Fruit fly (Drosophila melanogaster) whole organism, embryonic: Measurements from ENCODE around the gene Mer.
A peak's percentile ranks its signal among the peaks of the same experiment; 100 is the strongest.

ENCODE experiments used
- Ada2b ChIP-seq: fragments of 200-800 bp; sonication (Bioruptor generic); IDR thresholded peaks from 2 replicates; pipeline ENCODE4 v1.3.6; 2022; ENCODE audit warnings: missing biosample characterization, missing genetic modification characterization
- B-H2 ChIP-seq: fragments of 200-800 bp; sonication (Bioruptor generic); optimal IDR thresholded peaks from 2 replicates; lab custom pipeline; 2018; ENCODE audit warnings: missing biosample characterization, mild to moderate bottlenecking, missing genetic modification characterization
- CG10321 ChIP-seq: fragments of 200-800 bp; sonication (Bioruptor generic); IDR thresholded peaks from 2 replicates; pipeline ENCODE4 v1.3.6; 2022; ENCODE audit warnings: missing biosample characterization, missing genetic modification characterization
- CG11560 ChIP-seq: fragments of 200-800 bp; sonication (Bioruptor generic); IDR thresholded peaks from 3 replicates; pipeline ENCODE4 v1.3.6; 2022; ENCODE audit warnings: missing biosample characterization, missing genetic modification characterization
- CG12236 ChIP-seq: fragments of 200-800 bp; sonication (Bioruptor generic); optimal IDR thresholded peaks from 2 replicates; lab custom pipeline; 2016; ENCODE audit warnings: missing biosample characterization, missing genetic modification characterization
- CG14965 ChIP-seq: fragments of 200-800 bp; sonication (Bioruptor generic); optimal IDR thresholded peaks from 2 replicates; lab custom pipeline; 2016; ENCODE audit warnings: missing biosample characterization, missing genetic modification characterization, borderline replicate concordance
- CG1603 ChIP-seq: fragments of 200-800 bp; sonication (Bioruptor generic); optimal IDR thresholded peaks from 2 replicates; lab custom pipeline; 2019; ENCODE audit warnings: missing biosample characterization, mild to moderate bottlenecking, missing genetic modification characterization, moderate library complexity
- CG16779 ChIP-seq: fragments of 200-800 bp; sonication (Bioruptor generic); IDR thresholded peaks from 2 replicates; pipeline ENCODE4 v1.3.6; 2022; ENCODE audit warnings: missing biosample characterization, missing genetic modification characterization
- CG16813 ChIP-seq: fragments of 200-800 bp; sonication (Bioruptor generic); IDR thresholded peaks from 3 replicates; pipeline ENCODE4 v1.3.6; 2022; ENCODE audit warnings: missing biosample characterization, missing genetic modification characterization; ENCODE audit not compliant: partially characterized antibody
- CG18619 ChIP-seq: fragments of 200-800 bp; sonication (Bioruptor generic); optimal IDR thresholded peaks from 3 replicates; lab custom pipeline; 2017; ENCODE audit warnings: missing biosample characterization, mild to moderate bottlenecking, missing genetic modification characterization
- CG2678 ChIP-seq: fragments of 200-800 bp; sonication (Bioruptor generic); optimal IDR thresholded peaks from 3 replicates; lab custom pipeline; 2019; ENCODE audit warnings: missing biosample characterization, mild to moderate bottlenecking, missing genetic modification characterization, moderate library complexity
- CG2889 ChIP-seq: fragments of 200-800 bp; sonication (Bioruptor generic); IDR thresholded peaks from 3 replicates; pipeline ENCODE4 v1.3.6; 2022; ENCODE audit warnings: missing biosample characterization, missing genetic modification characterization
- CG31388 ChIP-seq: fragments of 200-800 bp; sonication (Bioruptor generic); optimal IDR thresholded peaks from 2 replicates; lab custom pipeline; 2016; ENCODE audit warnings: missing biosample characterization, missing genetic modification characterization
- CG31441 ChIP-seq: fragments of 200-800 bp; sonication (Bioruptor generic); IDR thresholded peaks from 2 replicates; pipeline ENCODE4 v1.3.6; 2022; ENCODE audit warnings: missing biosample characterization, missing genetic modification characterization
- CG34422 ChIP-seq: fragments of 200-800 bp; sonication (Bioruptor generic); IDR thresholded peaks from 3 replicates; pipeline ENCODE4 v1.3.6; 2022; ENCODE audit warnings: missing biosample characterization, missing genetic modification characterization
- CG6854 ChIP-seq: fragments of 200-800 bp; sonication (Bioruptor generic); optimal IDR thresholded peaks from 3 replicates; lab custom pipeline; 2017; ENCODE audit warnings: missing biosample characterization, mild to moderate bottlenecking, missing genetic modification characterization
- CG7357 ChIP-seq: fragments of 200-800 bp; sonication (Bioruptor generic); IDR thresholded peaks from 3 replicates; pipeline ENCODE4 v1.3.6; 2022; ENCODE audit warnings: missing biosample characterization, missing genetic modification characterization
- CG7745 ChIP-seq: fragments of 200-800 bp; sonication (Bioruptor generic); optimal IDR thresholded peaks from 2 replicates; lab custom pipeline; 2018; ENCODE audit warnings: missing biosample characterization, mild to moderate bottlenecking, missing genetic modification characterization, moderate library complexity
- CkIIα-i1 ChIP-seq: fragments of 200-800 bp; sonication (Bioruptor generic); IDR thresholded peaks from 2 replicates; pipeline ENCODE4 v1.3.6; 2022; ENCODE audit warnings: missing biosample characterization, missing genetic modification characterization
- D19B ChIP-seq: fragments of 200-800 bp; sonication (Bioruptor generic); optimal IDR thresholded peaks from 2 replicates; lab custom pipeline; 2017; ENCODE audit warnings: missing biosample characterization, mild to moderate bottlenecking, missing genetic modification characterization
- Doc3 ChIP-seq: fragments of 200-800 bp; sonication (Bioruptor generic); IDR thresholded peaks from 3 replicates; pipeline ENCODE4 v1.3.6; 2022; ENCODE audit warnings: missing biosample characterization, missing genetic modification characterization; ENCODE audit not compliant: partially characterized antibody
- Drgx ChIP-seq: fragments of 200-800 bp; sonication (Bioruptor generic); IDR thresholded peaks from 2 replicates; pipeline ENCODE4 v1.3.6; 2022; ENCODE audit warnings: missing biosample characterization, missing genetic modification characterization
- HmgZ ChIP-seq: fragments of 200-800 bp; sonication (Bioruptor generic); optimal IDR thresholded peaks from 2 replicates; lab custom pipeline; 2018; ENCODE audit warnings: missing biosample characterization, mild to moderate bottlenecking, missing genetic modification characterization
- Hr51 ChIP-seq, 2 experiments: fragments of 200-800 bp; sonication (Bioruptor generic); optimal IDR thresholded peaks; 2 replicates in 1 of 2; 3 replicates in 1 of 2; lab custom pipeline; 2016 to 2018; ENCODE audit warnings: missing biosample characterization in 2 of 2, missing genetic modification characterization in 2 of 2, mild to moderate bottlenecking in 1 of 2, moderate library complexity in 1 of 2
- Hr78 ChIP-seq, 2 experiments: fragments of 200-800 bp in 1 of 2; fragments of >200 bp in 1 of 2; sonication (Bioruptor generic) in 1 of 2; optimal IDR thresholded peaks; 2 replicates each; lab custom pipeline; 2017 to 2019; ENCODE audit warnings: missing biosample characterization in 2 of 2, missing genetic modification characterization in 2 of 2, mild to moderate bottlenecking in 1 of 2, moderate library complexity in 1 of 2
- Lpt ChIP-seq: fragments of >200 bp; optimal IDR thresholded peaks from 2 replicates; lab custom pipeline; 2018; ENCODE audit warnings: missing biosample characterization, missing genetic modification characterization
- Myb ChIP-seq: fragments of 200-800 bp; sonication (Bioruptor generic); optimal IDR thresholded peaks from 2 replicates; lab custom pipeline; 2016; ENCODE audit warnings: missing biosample characterization, missing genetic modification characterization
- Optix ChIP-seq: fragments of 200-800 bp; sonication (Bioruptor generic); IDR thresholded peaks from 3 replicates; pipeline ENCODE4 v1.3.6; 2022; ENCODE audit warnings: missing biosample characterization, missing genetic modification characterization
- Ptx1 ChIP-seq: fragments of 200-800 bp; sonication (Bioruptor generic); IDR thresholded peaks from 2 replicates; pipeline ENCODE4 v1.3.6; 2022; ENCODE audit warnings: missing biosample characterization, missing genetic modification characterization
- Stat92E ChIP-seq, 3 experiments: fragments of >200 bp in 2 of 3; fragments of 200-800 bp in 1 of 3; sonication (Bioruptor generic) in 1 of 3; optimal IDR thresholded peaks; 2 replicates each; lab custom pipeline; 2017 to 2019; ENCODE audit warnings: missing biosample characterization in 3 of 3, missing genetic modification characterization in 3 of 3, mild to moderate bottlenecking in 1 of 3, moderate library complexity in 1 of 3
- TFAM ChIP-seq: fragments of 200-800 bp; sonication (Bioruptor generic); optimal IDR thresholded peaks from 2 replicates; lab custom pipeline; 2017; ENCODE audit warnings: missing biosample characterization, missing genetic modification characterization, inconsistent platforms
- ap ChIP-seq: fragments of 200-800 bp; sonication (Bioruptor generic); IDR thresholded peaks from 2 replicates; pipeline ENCODE4 v1.3.6; 2022; ENCODE audit warnings: missing biosample characterization, missing genetic modification characterization
- bigmax ChIP-seq: fragments of 200-800 bp; sonication (Bioruptor generic); optimal IDR thresholded peaks from 2 replicates; lab custom pipeline; 2018; ENCODE audit warnings: missing biosample characterization, mild to moderate bottlenecking, missing genetic modification characterization
- caup ChIP-seq: fragments of 200-800 bp; sonication (Bioruptor generic); optimal IDR thresholded peaks from 3 replicates; lab custom pipeline; 2017; ENCODE audit warnings: missing biosample characterization, mild to moderate bottlenecking, missing genetic modification characterization, moderate library complexity; ENCODE audit not compliant: severe bottlenecking
- gro ChIP-seq: fragments of 200-800 bp; sonication (Bioruptor generic); optimal IDR thresholded peaks from 2 replicates; lab custom pipeline; 2016; ENCODE audit warnings: missing biosample characterization, missing genetic modification characterization
- gsb ChIP-seq: fragments of 200-800 bp; sonication (Bioruptor generic); IDR thresholded peaks from 2 replicates; pipeline ENCODE4 v1.3.6; 2022; ENCODE audit warnings: missing biosample characterization, missing genetic modification characterization
- jing ChIP-seq: fragments of 200-800 bp; sonication (Bioruptor generic); optimal IDR thresholded peaks from 2 replicates; lab custom pipeline; 2018; ENCODE audit warnings: missing biosample characterization, mild to moderate bottlenecking, missing genetic modification characterization
- kah ChIP-seq: fragments of 200-800 bp; sonication (Bioruptor generic); optimal IDR thresholded peaks from 2 replicates; lab custom pipeline; 2018; ENCODE audit warnings: missing biosample characterization, mild to moderate bottlenecking, missing genetic modification characterization
- lab ChIP-seq: fragments of 200-800 bp; sonication (Bioruptor generic); optimal IDR thresholded peaks from 3 replicates; lab custom pipeline; 2017; ENCODE audit warnings: missing biosample characterization, missing genetic modification characterization, mild to moderate bottlenecking, moderate library complexity, missing genetic modification reagents
- lov ChIP-seq, 2 experiments: fragments of 200-800 bp in 1 of 2; fragments of >200 bp in 1 of 2; sonication (Bioruptor generic) in 1 of 2; IDR thresholded peaks in 1 of 2; optimal IDR thresholded peaks in 1 of 2; 2 replicates in 1 of 2; 3 replicates in 1 of 2; pipeline versions ENCODE4 v1.3.6 to Lab custom; 2017 to 2022; ENCODE audit warnings: missing biosample characterization in 1 of 2, missing genetic modification characterization in 1 of 2
- pb ChIP-seq: fragments of 200-800 bp; sonication (Bioruptor generic); optimal IDR thresholded peaks from 3 replicates; lab custom pipeline; 2016; ENCODE audit warnings: missing biosample characterization, missing genetic modification characterization
- pho ChIP-seq: fragments of 200-800 bp; sonication (Bioruptor generic); optimal IDR thresholded peaks from 2 replicates; lab custom pipeline; 2016; ENCODE audit warnings: missing biosample characterization, missing genetic modification characterization
- sisA ChIP-seq: fragments of 200-800 bp; sonication (Bioruptor generic); IDR thresholded peaks from 2 replicates; pipeline ENCODE4 v1.3.6; 2022; ENCODE audit warnings: missing biosample characterization, missing genetic modification characterization
- slp2 ChIP-seq: fragments of 200-800 bp; sonication (Bioruptor generic); optimal IDR thresholded peaks from 2 replicates; lab custom pipeline; 2016; ENCODE audit warnings: missing biosample characterization, missing genetic modification characterization
- stc ChIP-seq: fragments of 200-800 bp; sonication (Bioruptor generic); IDR thresholded peaks from 2 replicates; pipeline ENCODE4 v1.3.6; 2022; ENCODE audit warnings: missing biosample characterization, missing genetic modification characterization
- wdn ChIP-seq: fragments of 200-800 bp; sonication (Bioruptor generic); IDR thresholded peaks from 2 replicates; pipeline ENCODE4 v1.3.6; 2022; ENCODE audit warnings: missing biosample characterization, missing genetic modification characterization
- z ChIP-seq: fragments of 200-800 bp; sonication (Bioruptor generic); IDR thresholded peaks from 3 replicates; pipeline ENCODE4 v1.3.6; 2022; ENCODE audit warnings: missing biosample characterization, missing genetic modification characterization
- zen ChIP-seq: fragments of 200-800 bp; sonication (Bioruptor generic); optimal IDR thresholded peaks from 3 replicates; lab custom pipeline; 2018; ENCODE audit warnings: missing biosample characterization, mild to moderate bottlenecking, missing genetic modification characterization, moderate library complexity
- zfh1 ChIP-seq: fragments of 200-800 bp; sonication (Bioruptor generic); IDR thresholded peaks from 3 replicates; pipeline ENCODE4 v1.3.6; 2022; ENCODE audit warnings: missing biosample characterization, missing genetic modification characterization

Gene Mer

dm6 chrX:19694792-19695558, 1.7 kb upstream of the Mer start, which contains the start of gene CG14229 (continued):
- TF ChIP-seq jing, result no peak
- TF ChIP-seq CG2678 (tag; lab: Kevin White, UChicago), result peak; percentile 7
- TF ChIP-seq TFAM (GFP tag; lab: Kevin White, UChicago), result no peak
- no peak for TF ChIP-seq Optix (GFP tag; lab: Robert Waterston, UW)
- peak; percentile 29; the same call in 1 of the 2 replicates for TF ChIP-seq Drgx (GFP tag; lab: Robert Waterston, UW)
- no peak for TF ChIP-seq z (GFP tag; lab: Robert Waterston, UW)
- TF ChIP-seq CG7745 (tag; lab: Kevin White, UChicago), result no peak
- TF ChIP-seq Hr78 (GFP tag; optimal IDR thresholded peaks at IDR 0.05; lab: Kevin White, UChicago), result no peak
- no peak for TF ChIP-seq HmgZ (tag; lab: Kevin White, UChicago)
- no peak for TF ChIP-seq CG10321 (GFP tag; lab: Robert Waterston, UW)
- no peak for TF ChIP-seq caup (GFP tag; lab: Kevin White, UChicago)
- TF ChIP-seq CG11560 (tag; lab: Robert Waterston, UW), result no peak
- TF ChIP-seq CG12236, result no peak
- no peak for TF ChIP-seq bigmax (GFP tag; lab: Kevin White, UChicago)
- TF ChIP-seq lab (GFP tag; lab: Kevin White, UChicago), result peak; percentile 4
- TF ChIP-seq CG16779 (GFP tag; lab: Robert Waterston, UW), result no peak
- no peak for TF ChIP-seq ap (GFP tag; lab: Robert Waterston, UW)
- no peak for TF ChIP-seq gro (GFP tag; lab: Kevin White, UChicago)
- TF ChIP-seq CG16813 (GFP tag; lab: Robert Waterston, UW), result no peak
- TF ChIP-seq CG6854, result no peak
- no peak for TF ChIP-seq CG18619 (GFP tag; lab: Kevin White, UChicago)
- no peak for TF ChIP-seq wdn (GFP tag; lab: Robert Waterston, UW)
- TF ChIP-seq zen (tag; lab: Kevin White, UChicago), result no peak
- TF ChIP-seq CG2889 (GFP tag; lab: Robert Waterston, UW), result no peak
- TF ChIP-seq CG34422, result 0 out of 3 replicates have a peak, but pooled peaks have one; percentile 12
- TF ChIP-seq CG31441, result no peak
- TF ChIP-seq Doc3 (GFP tag; lab: Robert Waterston, UW), result no peak
- TF ChIP-seq zfh1 (GFP tag; lab: Robert Waterston, UW), result peak; percentile 15; the same call in 1 of the 3 replicates
- peak; percentile 44 for TF ChIP-seq sisA (GFP tag; lab: Robert Waterston, UW)
- TF ChIP-seq D19B, result no peak
- TF ChIP-seq Myb (GFP tag; lab: Kevin White, UChicago), result no peak
- TF ChIP-seq lov (optimal IDR thresholded peaks at IDR 0.05; lab: Kevin White, UChicago), result no peak
- no peak for TF ChIP-seq lov (GFP tag; IDR thresholded peaks at IDR 0.05; lab: Robert Waterston, UW)
- no peak for TF ChIP-seq CkIIα-i1
- TF ChIP-seq pb (GFP tag; lab: Kevin White, UChicago), result no peak
- no peak for TF ChIP-seq Stat92E (GFP tag; optimal IDR thresholded peaks at IDR 0.05; lab: Kevin White, UChicago)
- TF ChIP-seq B-H2 (GFP tag; lab: Kevin White, UChicago), result no peak
- TF ChIP-seq Hr51 (GFP tag; optimal IDR thresholded peaks at IDR 0.05; lab: Kevin White, UChicago), result peak in 1 of 2 experiments; percentile 18
- no peak for TF ChIP-seq pho (GFP tag; lab: Kevin White, UChicago)
- no peak for TF ChIP-seq kah (GFP tag; lab: Kevin White, UChicago)
- TF ChIP-seq Ptx1 (GFP tag; lab: Robert Waterston, UW), result peak; percentile 52
- no peak for TF ChIP-seq gsb (GFP tag; lab: Robert Waterston, UW)
- TF ChIP-seq Lpt (GFP tag; lab: Kevin White, UChicago), result no peak
- peak; percentile 9 for TF ChIP-seq CG1603 (tag; lab: Kevin White, UChicago)
- peak; percentile 42; the same call in 1 of the 2 replicates for TF ChIP-seq Ada2b (GFP tag; lab: Robert Waterston, UW)
- 0 out of 2 replicates have a peak, but pooled peaks have one; percentile 40 for TF ChIP-seq stc (GFP tag; lab: Robert Waterston, UW)
- no peak for TF ChIP-seq CG31388 (GFP tag; lab: Kevin White, UChicago)
- TF ChIP-seq CG14965, result no peak
- no peak for TF ChIP-seq CG7357
- no peak for TF ChIP-seq slp2
